Worm (Caenorhabditis elegans) whole organism, mixed stage, embryonic: ENCODE results near the gene srh-55.

Experiments used
- ceh-39 ChIP-seq: fragments of 150-350 bp; optimal IDR thresholded peaks from 2 replicates; lab custom pipeline; 2014; ENCODE audit warnings: missing biosample characterization, missing genetic modification characterization
- ceh-83 ChIP-seq: fragments of 200-800 bp; sonication (Bioruptor generic); optimal IDR thresholded peaks from 2 replicates; lab custom pipeline; 2018; ENCODE audit warnings: mild to moderate bottlenecking, missing genetic modification characterization, missing compliant biosample characterization
- ces-1 ChIP-seq: fragments of 150-350 bp; optimal IDR thresholded peaks from 2 replicates; lab custom pipeline; 2014; ENCODE audit warnings: missing biosample characterization, missing genetic modification reagents, missing genetic modification characterization
- elt-1 ChIP-seq: sonication (generic microtip); optimal IDR thresholded peaks from 2 replicates; lab custom pipeline; 2017; ENCODE audit warnings: missing genetic modification characterization, mild to moderate bottlenecking, missing compliant biosample characterization, antibody characterized with exemption, moderate library complexity, borderline replicate concordance; ENCODE audit not compliant: insufficient read depth
- lsy-2 ChIP-seq: fragments of 150-350 bp; optimal IDR thresholded peaks from 2 replicates; lab custom pipeline; 2014; ENCODE audit warnings: missing biosample characterization, missing genetic modification characterization
- nhr-76 ChIP-seq: sonication (generic microtip); optimal IDR thresholded peaks from 2 replicates; lab custom pipeline; 2017; ENCODE audit warnings: missing biosample characterization, missing genetic modification characterization
- pha-4 ChIP-seq: fragments of 150-350 bp; optimal IDR thresholded peaks from 2 replicates; lab custom pipeline; 2018; ENCODE audit warnings: missing biosample characterization, missing genetic modification reagents, missing genetic modification characterization
- sptf-1 ChIP-seq: sonication (generic microtip); optimal IDR thresholded peaks from 2 replicates; lab custom pipeline; 2017; ENCODE audit warnings: mild to moderate bottlenecking, missing genetic modification characterization, moderate library complexity, missing compliant biosample characterization
- unc-62 ChIP-seq: fragments of 150-350 bp; optimal IDR thresholded peaks from 2 replicates; lab custom pipeline; 2014; ENCODE audit warnings: missing biosample characterization, missing genetic modification reagents, missing genetic modification characterization
- ztf-11 ChIP-seq: fragments of 150-350 bp; optimal IDR thresholded peaks from 2 replicates; lab custom pipeline; 2014; ENCODE audit warnings: missing biosample characterization, missing genetic modification characterization

- no peak for TF ChIP-seq ceh-39 (tag; lab: Kevin White, UChicago)
- no peak for TF ChIP-seq lsy-2 (tag; lab: Kevin White, UChicago)
- no peak for TF ChIP-seq nhr-76 (tag; lab: Kevin White, UChicago)
- TF ChIP-seq ceh-83 (GFP tag; lab: Kevin White, UChicago): no peak
- TF ChIP-seq pha-4 (tag; lab: Kevin White, UChicago): no peak
- no peak for TF ChIP-seq ztf-11 (tag; lab: Kevin White, UChicago)
- TF ChIP-seq unc-62: no peak
- no peak for TF ChIP-seq sptf-1
- TF ChIP-seq elt-1: no peak
- TF ChIP-seq ces-1: no peak
Observed at ce11 chrV:15193909-15194308, 40.5 kb downstream of the srh-55 start, which contains the start of gene Y75B12B.13.
